Fruit fly (Drosophila melanogaster) whole organism, embryonic: ENCODE results near the gene alphaSnap.
A peak's percentile ranks its signal among the peaks of the same experiment; 100 is the strongest.

Source experiments
- CG10431 ChIP-seq: fragments of 200-800 bp; sonication (Bioruptor generic); optimal IDR thresholded peaks from 3 replicates; lab custom pipeline; 2018; ENCODE audit warnings: missing biosample characterization, mild to moderate bottlenecking, missing genetic modification characterization
- CG10959 ChIP-seq: fragments of 200-800 bp; sonication (Bioruptor generic); IDR thresholded peaks from 2 replicates; pipeline ENCODE4 v1.3.6; 2022; ENCODE audit warnings: missing biosample characterization, missing genetic modification characterization
- CG11456 ChIP-seq: fragments of 200-800 bp; sonication (Bioruptor generic); IDR thresholded peaks from 3 replicates; pipeline ENCODE4 v1.3.6; 2022; ENCODE audit warnings: missing biosample characterization, missing genetic modification characterization
- CG11695 ChIP-seq: fragments of 200-800 bp; sonication (Bioruptor generic); IDR thresholded peaks from 3 replicates; pipeline ENCODE4 v1.3.6; 2022; ENCODE audit warnings: missing biosample characterization, missing genetic modification characterization
- CG11723 ChIP-seq: fragments of 200-800 bp; sonication (Bioruptor generic); optimal IDR thresholded peaks from 2 replicates; lab custom pipeline; 2017; ENCODE audit warnings: missing biosample characterization, mild to moderate bottlenecking, missing genetic modification characterization
- CG13123 ChIP-seq: fragments of 200-800 bp; sonication (Bioruptor generic); optimal IDR thresholded peaks from 2 replicates; lab custom pipeline; 2016; ENCODE audit warnings: missing biosample characterization, missing genetic modification characterization
- CG1602 ChIP-seq: fragments of 200-800 bp; sonication (Bioruptor generic); optimal IDR thresholded peaks from 3 replicates; lab custom pipeline; 2016; ENCODE audit warnings: missing biosample characterization, missing genetic modification characterization
- CG30020 ChIP-seq: fragments of 200-800 bp; optimal IDR thresholded peaks from 2 replicates; lab custom pipeline; 2019; ENCODE audit warnings: missing biosample characterization, mild to moderate bottlenecking, missing genetic modification characterization, moderate library complexity
- CG30403 ChIP-seq: fragments of 200-800 bp; sonication (Bioruptor generic); optimal IDR thresholded peaks from 3 replicates; lab custom pipeline; 2016; ENCODE audit warnings: missing biosample characterization, missing genetic modification characterization
- CG32772 ChIP-seq: fragments of 200-800 bp; sonication (Bioruptor generic); IDR thresholded peaks from 2 replicates; pipeline ENCODE4 v1.3.6; 2022; ENCODE audit warnings: missing biosample characterization, missing genetic modification characterization
- CG4404 ChIP-seq: fragments of 200-800 bp; sonication (Bioruptor generic); IDR thresholded peaks from 2 replicates; pipeline ENCODE4 v1.3.6; 2022; ENCODE audit warnings: missing biosample characterization, missing genetic modification characterization
- CG4617 ChIP-seq: fragments of 200-800 bp; sonication (Bioruptor generic); optimal IDR thresholded peaks from 3 replicates; lab custom pipeline; 2016; ENCODE audit warnings: missing biosample characterization, missing genetic modification characterization, borderline replicate concordance
- CG6254 ChIP-seq: fragments of 200-800 bp; sonication (Bioruptor generic); optimal IDR thresholded peaks from 3 replicates; lab custom pipeline; 2017; ENCODE audit warnings: mild to moderate bottlenecking, missing biosample characterization, missing genetic modification reagents, missing genetic modification characterization
- CG8089 ChIP-seq: fragments of 200-800 bp; sonication (Bioruptor generic); optimal IDR thresholded peaks from 3 replicates; lab custom pipeline; 2016; ENCODE audit warnings: missing biosample characterization, missing genetic modification characterization
- CG8765 ChIP-seq: fragments of 200-800 bp; sonication (Bioruptor generic); IDR thresholded peaks from 2 replicates; pipeline ENCODE4 v1.3.6; 2022; ENCODE audit warnings: missing biosample characterization, missing genetic modification characterization
- CG8944 ChIP-seq: fragments of 200-800 bp; sonication (Bioruptor generic); optimal IDR thresholded peaks from 3 replicates; lab custom pipeline; 2016; ENCODE audit warnings: missing biosample characterization, missing genetic modification characterization
- CG9215 ChIP-seq: fragments of 200-800 bp; sonication (Bioruptor generic); IDR thresholded peaks from 2 replicates; pipeline ENCODE4 v1.3.6; 2022; ENCODE audit warnings: missing biosample characterization, missing genetic modification characterization
- Camta ChIP-seq: fragments of 200-800 bp; sonication (Bioruptor generic); optimal IDR thresholded peaks from 2 replicates; lab custom pipeline; 2016; ENCODE audit warnings: missing biosample characterization, missing genetic modification characterization
- CrebB ChIP-seq: fragments of 200-800 bp; sonication (Bioruptor generic); optimal IDR thresholded peaks from 3 replicates; lab custom pipeline; 2018; ENCODE audit warnings: missing biosample characterization, mild to moderate bottlenecking, missing genetic modification characterization
- Fer3 ChIP-seq: fragments of 200-800 bp; sonication (Bioruptor generic); optimal IDR thresholded peaks from 2 replicates; lab custom pipeline; 2018; ENCODE audit warnings: missing biosample characterization, mild to moderate bottlenecking, missing genetic modification characterization, moderate library complexity
- Mrtf ChIP-seq: fragments of 200-800 bp; sonication (Bioruptor generic); IDR thresholded peaks from 3 replicates; pipeline ENCODE4 v1.3.6; 2022; ENCODE audit warnings: missing biosample characterization, missing genetic modification characterization
- NC2β ChIP-seq: fragments of 200-800 bp; sonication (Bioruptor generic); optimal IDR thresholded peaks from 2 replicates; lab custom pipeline; 2016; ENCODE audit warnings: missing biosample characterization, missing genetic modification characterization
- Pdp1 ChIP-seq, 2 experiments: fragments of 200-800 bp; sonication (Bioruptor generic); optimal IDR thresholded peaks; 3 replicates each; lab custom pipeline; 2016; ENCODE audit warnings: missing biosample characterization in 2 of 2, missing genetic modification characterization in 2 of 2, mild to moderate bottlenecking in 1 of 2, moderate library complexity in 1 of 2
- Rx ChIP-seq: fragments of 200-800 bp; sonication (Bioruptor generic); IDR thresholded peaks from 2 replicates; pipeline ENCODE4 v1.3.6; 2022; ENCODE audit warnings: missing biosample characterization, missing genetic modification characterization
- Scr ChIP-seq: fragments of 200-800 bp; sonication (Bioruptor generic); IDR thresholded peaks from 2 replicates; pipeline ENCODE4 v1.3.6; 2022; ENCODE audit warnings: missing biosample characterization, missing genetic modification characterization; ENCODE audit not compliant: partially characterized antibody
- Side ChIP-seq: fragments of 200-800 bp; sonication (Bioruptor generic); optimal IDR thresholded peaks from 2 replicates; lab custom pipeline; 2016; ENCODE audit warnings: missing biosample characterization, missing genetic modification characterization
- Sox100B ChIP-seq: fragments of 200-800 bp; sonication (Bioruptor generic); optimal IDR thresholded peaks from 3 replicates; lab custom pipeline; 2018; ENCODE audit warnings: missing biosample characterization, mild to moderate bottlenecking, missing genetic modification characterization
- Sry-β ChIP-seq: fragments of 200-800 bp; sonication (Bioruptor generic); optimal IDR thresholded peaks from 2 replicates; lab custom pipeline; 2018; ENCODE audit warnings: missing biosample characterization, mild to moderate bottlenecking, missing genetic modification characterization, moderate library complexity
- ara ChIP-seq: fragments of 200-800 bp; sonication (Bioruptor generic); IDR thresholded peaks from 2 replicates; pipeline ENCODE4 v1.3.6; 2022; ENCODE audit warnings: missing biosample characterization, missing genetic modification characterization
- ato ChIP-seq: fragments of 200-800 bp; sonication (Bioruptor generic); IDR thresholded peaks from 2 replicates; pipeline ENCODE4 v1.3.6; 2022; ENCODE audit warnings: missing biosample characterization, missing genetic modification characterization; ENCODE audit not compliant: partially characterized antibody
- az2 ChIP-seq: fragments of 200-800 bp; sonication (Bioruptor generic); optimal IDR thresholded peaks from 3 replicates; lab custom pipeline; 2016; ENCODE audit warnings: missing biosample characterization, missing genetic modification characterization
- cato ChIP-seq: fragments of 200-800 bp; sonication (Bioruptor generic); optimal IDR thresholded peaks from 2 replicates; lab custom pipeline; 2016; ENCODE audit warnings: missing biosample characterization, missing genetic modification characterization, borderline replicate concordance
- cg ChIP-seq: fragments of 200-800 bp; sonication (Bioruptor generic); optimal IDR thresholded peaks from 3 replicates; lab custom pipeline; 2019; ENCODE audit warnings: missing biosample characterization, mild to moderate bottlenecking, missing genetic modification characterization, moderate library complexity
- dan ChIP-seq: fragments of 200-800 bp; sonication (Bioruptor generic); IDR thresholded peaks from 2 replicates; pipeline ENCODE4 v1.3.6; 2022; ENCODE audit warnings: missing biosample characterization, missing genetic modification characterization
- fru ChIP-seq: fragments of >200 bp; optimal IDR thresholded peaks from 2 replicates; lab custom pipeline; 2017
- fu2 ChIP-seq: fragments of 200-800 bp; sonication (Bioruptor generic); optimal IDR thresholded peaks from 2 replicates; lab custom pipeline; 2016; ENCODE audit warnings: missing biosample characterization, missing genetic modification characterization
- grn ChIP-seq: fragments of 200-800 bp; sonication (Bioruptor generic); optimal IDR thresholded peaks from 3 replicates; lab custom pipeline; 2017; ENCODE audit warnings: missing biosample characterization, missing genetic modification characterization
- gsb ChIP-seq: fragments of 200-800 bp; sonication (Bioruptor generic); IDR thresholded peaks from 2 replicates; pipeline ENCODE4 v1.3.6; 2022; ENCODE audit warnings: missing biosample characterization, missing genetic modification characterization
- ind ChIP-seq: fragments of 200-800 bp; sonication (Bioruptor generic); optimal IDR thresholded peaks from 3 replicates; lab custom pipeline; 2016; ENCODE audit warnings: missing biosample characterization, missing genetic modification characterization
- knrl ChIP-seq: fragments of 200-800 bp; sonication (Bioruptor generic); IDR thresholded peaks from 3 replicates; pipeline ENCODE4 v1.3.6; 2022; ENCODE audit warnings: missing biosample characterization, missing genetic modification characterization; ENCODE audit not compliant: partially characterized antibody
- maf-S ChIP-seq: fragments of 200-800 bp; sonication (Bioruptor generic); optimal IDR thresholded peaks from 2 replicates; lab custom pipeline; 2016; ENCODE audit warnings: missing biosample characterization, missing genetic modification characterization
- mam ChIP-seq: fragments of 200-800 bp; sonication (Bioruptor generic); optimal IDR thresholded peaks from 3 replicates; lab custom pipeline; 2016; ENCODE audit warnings: missing biosample characterization, missing genetic modification characterization
- nerfin-2 ChIP-seq: fragments of 200-800 bp; sonication (Bioruptor generic); IDR thresholded peaks from 2 replicates; pipeline ENCODE4 v1.3.6; 2022; ENCODE audit warnings: missing biosample characterization, missing genetic modification characterization; ENCODE audit not compliant: partially characterized antibody
- pb ChIP-seq: fragments of 200-800 bp; sonication (Bioruptor generic); optimal IDR thresholded peaks from 3 replicates; lab custom pipeline; 2016; ENCODE audit warnings: missing biosample characterization, missing genetic modification characterization
- pita ChIP-seq: fragments of 200-800 bp; sonication (Bioruptor generic); optimal IDR thresholded peaks from 2 replicates; lab custom pipeline; 2017; ENCODE audit warnings: missing biosample characterization, mild to moderate bottlenecking, missing genetic modification characterization
- repo ChIP-seq: fragments of 200-800 bp; sonication (Bioruptor generic); optimal IDR thresholded peaks from 2 replicates; lab custom pipeline; 2016; ENCODE audit warnings: missing biosample characterization, missing genetic modification characterization
- sens ChIP-seq: fragments of 200-800 bp; sonication (Bioruptor generic); peaks from one replicate; lab custom pipeline; 2016; ENCODE audit warnings: missing biosample characterization, missing genetic modification characterization
- shn ChIP-seq: fragments of 200-800 bp; sonication (Bioruptor generic); optimal IDR thresholded peaks from 3 replicates; lab custom pipeline; 2016; ENCODE audit warnings: missing biosample characterization, missing genetic modification characterization
- sna ChIP-seq: fragments of 200-800 bp; sonication (Bioruptor generic); IDR thresholded peaks from 2 replicates; pipeline ENCODE4 v1.3.6; 2022; ENCODE audit warnings: missing biosample characterization, missing genetic modification characterization; ENCODE audit not compliant: partially characterized antibody
- toy ChIP-seq: fragments of 200-800 bp; sonication (Bioruptor generic); IDR thresholded peaks from 2 replicates; pipeline ENCODE4 v1.3.6; 2022; ENCODE audit warnings: missing biosample characterization, missing genetic modification characterization
- tx ChIP-seq: fragments of 200-800 bp; sonication (Bioruptor generic); optimal IDR thresholded peaks from 2 replicates; lab custom pipeline; 2016; ENCODE audit warnings: missing biosample characterization, missing genetic modification characterization
- vnd ChIP-seq: fragments of 200-800 bp; sonication (Bioruptor generic); IDR thresholded peaks from 3 replicates; pipeline ENCODE4 v1.3.6; 2022; ENCODE audit warnings: missing biosample characterization, missing genetic modification characterization; ENCODE audit not compliant: partially characterized antibody
- z ChIP-seq: fragments of 200-800 bp; sonication (Bioruptor generic); IDR thresholded peaks from 3 replicates; pipeline ENCODE4 v1.3.6; 2022; ENCODE audit warnings: missing biosample characterization, missing genetic modification characterization

alphaSnap gene

DNA sequence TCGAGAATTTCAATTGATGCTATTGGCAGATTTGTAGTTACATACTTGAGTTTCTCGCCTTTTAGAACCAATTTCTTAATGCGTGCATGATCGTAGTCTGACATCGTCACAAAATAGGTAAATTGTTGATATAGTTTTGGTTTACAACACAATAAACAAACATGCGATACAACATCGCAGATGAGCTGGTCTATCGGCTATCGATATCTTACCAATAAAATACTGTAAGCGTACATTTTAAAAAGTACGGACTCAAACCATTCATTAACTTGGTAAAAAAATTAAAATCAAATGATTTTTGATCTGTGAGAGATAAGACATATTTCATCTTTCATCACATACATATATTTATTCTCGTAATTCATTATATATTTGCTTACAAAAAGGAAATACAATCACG, 16.6 kb upstream of the alphaSnap start, which contains the start of gene FRG1 (continued):
- no peak for TF ChIP-seq CG11723 (GFP tag; lab: Kevin White, UChicago)
- no peak for TF ChIP-seq dan (GFP tag; lab: Robert Waterston, UW)
- TF ChIP-seq z, result no peak
- no peak for TF ChIP-seq CG1602
- no peak for TF ChIP-seq Mrtf (GFP tag; lab: Robert Waterston, UW)
- no peak for TF ChIP-seq CG32772 (GFP tag; lab: Robert Waterston, UW)
- TF ChIP-seq Rx (GFP tag; lab: Robert Waterston, UW), result no peak
- no peak for TF ChIP-seq CG10959
- no peak for TF ChIP-seq CG13123 (GFP tag; lab: Kevin White, UChicago)
- TF ChIP-seq CG8944 (GFP tag; lab: Kevin White, UChicago), result no peak
- no peak for TF ChIP-seq cato
- TF ChIP-seq Camta, result no peak
- TF ChIP-seq gsb (GFP tag; lab: Robert Waterston, UW), result no peak
- peak; percentile 70 for TF ChIP-seq nerfin-2 (GFP tag; lab: Robert Waterston, UW)
- TF ChIP-seq CG10431 (GFP tag; lab: Kevin White, UChicago), result no peak
- no peak for TF ChIP-seq CG30403 (GFP tag; lab: Kevin White, UChicago)
- no peak for TF ChIP-seq fru
- no peak for TF ChIP-seq CG11695 (GFP tag; lab: Robert Waterston, UW)
- TF ChIP-seq NC2β (GFP tag; lab: Kevin White, UChicago), result no peak
- no peak for TF ChIP-seq cg (GFP tag; lab: Kevin White, UChicago)
- no peak for TF ChIP-seq maf-S (GFP tag; lab: Kevin White, UChicago)
- peak; percentile 64 for TF ChIP-seq CG4617 (GFP tag; lab: Kevin White, UChicago)
- TF ChIP-seq knrl (GFP tag; lab: Robert Waterston, UW), result peak; percentile 64; the same call in 2 of the 3 replicates
- peak; percentile 61; the same call in 1 of the 2 replicates for TF ChIP-seq sna (GFP tag; lab: Robert Waterston, UW)
- TF ChIP-seq CG6254 (GFP tag; lab: Kevin White, UChicago), result no peak
- TF ChIP-seq mam (GFP tag; lab: Kevin White, UChicago), result no peak
- no peak for TF ChIP-seq ara (GFP tag; lab: Robert Waterston, UW)
- no peak for TF ChIP-seq pb
- TF ChIP-seq Side (GFP tag; lab: Kevin White, UChicago), result no peak
- TF ChIP-seq CG8089 (GFP tag; lab: Kevin White, UChicago), result no peak
- TF ChIP-seq grn (GFP tag; lab: Kevin White, UChicago), result peak; percentile 83
- peak; percentile 48 for TF ChIP-seq sens
- no peak for TF ChIP-seq CrebB (tag; lab: Kevin White, UChicago)
- no peak for TF ChIP-seq toy
- TF ChIP-seq tx (GFP tag; lab: Kevin White, UChicago), result no peak
- TF ChIP-seq Pdp1 (GFP tag; optimal IDR thresholded peaks at IDR 0.05; lab: Kevin White, UChicago), result no peak
- peak; percentile 67 for TF ChIP-seq ato (GFP tag; lab: Robert Waterston, UW)
- no peak for TF ChIP-seq Sry-β (GFP tag; lab: Kevin White, UChicago)
- peak; percentile 36 for TF ChIP-seq pita (GFP tag; lab: Kevin White, UChicago)
- no peak for TF ChIP-seq CG11456 (GFP tag; lab: Robert Waterston, UW)
- TF ChIP-seq CG9215, result no peak
- TF ChIP-seq CG30020 (tag; lab: Kevin White, UChicago), result peak; percentile 48
- TF ChIP-seq repo (GFP tag; lab: Kevin White, UChicago), result no peak
- no peak for TF ChIP-seq Fer3 (tag; lab: Kevin White, UChicago)
- no peak for TF ChIP-seq shn
- no peak for TF ChIP-seq fu2 (GFP tag; lab: Kevin White, UChicago)
- TF ChIP-seq vnd, result peak; percentile 61; the same call in 1 of the 3 replicates
- TF ChIP-seq CG8765, result no peak
- TF ChIP-seq ind (GFP tag; lab: Kevin White, UChicago), result no peak
- TF ChIP-seq CG4404, result no peak
- TF ChIP-seq Scr (GFP tag; lab: Robert Waterston, UW), result peak; percentile 75
- TF ChIP-seq az2 (GFP tag; lab: Kevin White, UChicago), result no peak
- no peak for TF ChIP-seq Sox100B (GFP tag; lab: Kevin White, UChicago)
